Worm (Caenorhabditis elegans) whole organism, early embryonic: ENCODE measurements around the gene efl-2.

ENCODE experiments used
- B0310.2 ChIP-seq: sonication (generic microtip); optimal IDR thresholded peaks from 2 replicates; lab custom pipeline; 2016; ENCODE audit warnings: mild to moderate bottlenecking, missing genetic modification characterization, missing compliant biosample characterization
- F13C5.2 ChIP-seq: sonication (generic microtip); optimal IDR thresholded peaks from 2 replicates; lab custom pipeline; 2017; ENCODE audit warnings: mild to moderate bottlenecking, missing genetic modification characterization, inconsistent platforms, missing compliant biosample characterization
- aly-1 ChIP-seq: sonication (generic microtip); optimal IDR thresholded peaks from 2 replicates; lab custom pipeline; 2016; ENCODE audit warnings: missing genetic modification characterization, missing compliant biosample characterization
- ama-1 ChIP-seq: fragments of 150-350 bp; optimal IDR thresholded peaks from 2 replicates; lab custom pipeline; 2014
- ceh-13 ChIP-seq: fragments of 200-800 bp; sonication (Bioruptor generic); optimal IDR thresholded peaks from 2 replicates; lab custom pipeline; 2018; ENCODE audit warnings: mild to moderate bottlenecking, missing genetic modification characterization, missing compliant biosample characterization
- ceh-36 ChIP-seq: sonication (generic microtip); optimal IDR thresholded peaks from 2 replicates; lab custom pipeline; 2016; ENCODE audit warnings: missing genetic modification characterization, inconsistent platforms, missing compliant biosample characterization
- ets-7 ChIP-seq: sonication (generic microtip); optimal IDR thresholded peaks from 2 replicates; lab custom pipeline; 2016; ENCODE audit warnings: missing genotype, missing genetic modification characterization, missing compliant biosample characterization
- flt-1 ChIP-seq: fragments of 200-800 bp; sonication (Bioruptor generic); IDR thresholded peaks from 2 replicates; pipeline ENCODE4 v1.3.6; 2022; ENCODE audit warnings: missing genetic modification characterization, missing compliant biosample characterization
- hmbx-1 ChIP-seq: sonication (generic microtip); optimal IDR thresholded peaks from 2 replicates; lab custom pipeline; 2016; ENCODE audit warnings: mild to moderate bottlenecking, missing genetic modification characterization, missing compliant biosample characterization
- hmg-4 ChIP-seq: fragments of 200-800 bp; sonication (Bioruptor generic); optimal IDR thresholded peaks from 2 replicates; lab custom pipeline; 2018; ENCODE audit warnings: mild to moderate bottlenecking, missing genetic modification characterization, missing compliant biosample characterization
- hnd-1 ChIP-seq: sonication (generic microtip); optimal IDR thresholded peaks from 2 replicates; lab custom pipeline; 2016; ENCODE audit warnings: missing genetic modification characterization, missing compliant biosample characterization
- pes-1 ChIP-seq: fragments of 200-800 bp; sonication (Bioruptor generic); IDR thresholded peaks from 2 replicates; pipeline ENCODE4 v1.3.6; 2022; ENCODE audit warnings: missing genetic modification reagents, missing genetic modification characterization, missing compliant biosample characterization
- scrt-1 ChIP-seq: fragments of 200-800 bp; sonication (Bioruptor generic); IDR thresholded peaks from 2 replicates; pipeline ENCODE4 v1.3.6; 2022; ENCODE audit warnings: missing genetic modification characterization, missing compliant biosample characterization
- sea-1 ChIP-seq: fragments of 200-800 bp; sonication (Bioruptor generic); conservative IDR thresholded peaks from 2 replicates; pipeline ENCODE4 v1.3.6; 2022; ENCODE audit warnings: missing genetic modification characterization, missing compliant biosample characterization
- tbx-11 ChIP-seq: fragments of 200-800 bp; sonication (Bioruptor generic); IDR thresholded peaks from 2 replicates; pipeline ENCODE4 v1.3.6; 2022; ENCODE audit warnings: missing genetic modification characterization, missing compliant biosample characterization
- tbx-37 ChIP-seq: fragments of 200-800 bp; sonication (Bioruptor generic); conservative IDR thresholded peaks from 2 replicates; pipeline ENCODE4 v1.3.6; 2022; ENCODE audit warnings: missing genetic modification reagents, missing genetic modification characterization, missing compliant biosample characterization
- tra-4 ChIP-seq: sonication (generic microtip); optimal IDR thresholded peaks from 2 replicates; lab custom pipeline; 2017; ENCODE audit warnings: missing genetic modification characterization, missing compliant biosample characterization

efl-2 gene

ce11 chrII:13405840-13406239 lies at the start of gene efl-2:
Gene efl-2 (plus strand): TSS chrII:13406140.
- no peak for TF ChIP-seq aly-1 (tag; lab: Kevin White, UChicago)

- TF ChIP-seq hnd-1 (tag; lab: Kevin White, UChicago): no peak
- no peak for TF ChIP-seq scrt-1 (GFP tag; lab: Robert Waterston, UW)
- no peak for TF ChIP-seq tra-4
- no peak for TF ChIP-seq ama-1 (lab: Kevin White, UChicago)
- no peak for TF ChIP-seq hmbx-1 (tag; lab: Kevin White, UChicago)
- no peak for TF ChIP-seq tbx-11
- no peak for TF ChIP-seq aly-1 (tag; lab: Kevin White, UChicago)
- no peak for TF ChIP-seq sea-1 (GFP tag; lab: Robert Waterston, UW)
Observed at ce11 chrII:13367784-13368183, 38.2 kb upstream of the efl-2 start.

DNA sequence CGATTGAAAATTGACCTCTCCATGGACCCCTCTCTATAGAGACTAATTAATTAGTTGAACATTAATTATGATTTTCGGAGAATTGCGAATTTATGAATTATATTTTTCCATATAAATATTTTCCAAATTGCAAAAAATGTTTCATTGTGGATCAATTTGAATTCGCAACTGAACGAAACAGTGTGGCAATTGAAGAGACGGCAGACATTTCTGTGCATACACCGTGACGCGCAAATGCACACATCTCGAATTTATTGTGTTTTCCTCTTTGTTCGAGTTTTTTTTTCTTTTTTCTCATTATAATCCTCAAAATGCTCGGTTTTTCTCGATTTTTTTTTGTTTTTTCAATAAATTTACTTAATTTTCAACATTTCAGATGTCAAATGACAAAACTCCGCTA lies 36.7 kb upstream of the efl-2 start, which contains the start of gene Y48C3A.20:
TSS of gene Y48C3A.20 (plus strand) at position 377 of the 400 bp plus-strand sequence.
- TF ChIP-seq ama-1 (lab: Kevin White, UChicago) (no peak), F13C5.2 (peak; percentile 54)

- TF ChIP-seq F13C5.2 (no peak), B0310.2 (tag; lab: Kevin White, UChicago) (no peak), aly-1 (tag; lab: Kevin White, UChicago) (no peak), hnd-1 (tag; lab: Kevin White, UChicago) (no peak), sea-1 (GFP tag; lab: Robert Waterston, UW) (no peak), ama-1 (lab: Kevin White, UChicago) (no peak)
Observed at ce11 chrII:13376112-13376511, 29.8 kb upstream of the efl-2 start, which contains the start of gene Y48C3A.12. Gene Y48C3A.12 (plus strand): TSS chrII:13376412.

- TF ChIP-seq flt-1 (GFP tag; lab: Robert Waterston, UW): no peak
- no peak for TF ChIP-seq ceh-36 (tag; lab: Kevin White, UChicago)
- TF ChIP-seq sea-1 (GFP tag; lab: Robert Waterston, UW): no peak
Observed at ce11 chrII:13383061-13383460, 22.9 kb upstream of the efl-2 start.

DNA sequence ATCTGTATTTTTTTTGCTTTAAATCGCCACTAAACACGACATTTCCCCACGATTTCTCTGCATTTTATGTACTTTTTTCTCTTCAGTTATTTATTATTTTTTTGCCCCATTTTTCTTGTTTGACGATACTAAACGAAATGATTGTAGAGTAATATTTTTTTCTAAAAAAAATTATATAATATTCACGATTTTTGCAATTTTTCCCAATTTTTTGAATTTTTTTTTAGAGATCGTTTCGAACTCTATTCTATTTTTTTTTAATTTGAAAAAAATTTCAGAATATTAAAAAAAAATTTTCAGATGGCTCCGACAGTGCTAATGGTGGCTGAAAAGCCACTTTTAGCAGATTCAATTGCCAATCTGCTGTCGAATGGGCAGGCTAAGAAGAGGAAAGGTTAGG lies 16.5 kb upstream of the efl-2 start, which contains the start of gene Y48C3A.14:
TSS of gene Y48C3A.14 (plus strand) at position 301 of the 400 bp plus-strand sequence.
- TF ChIP-seq hnd-1 (tag; lab: Kevin White, UChicago) (no peak), tbx-11 (no peak), aly-1 (tag; lab: Kevin White, UChicago) (no peak), sea-1 (GFP tag; lab: Robert Waterston, UW) (no peak), scrt-1 (GFP tag; lab: Robert Waterston, UW) (no peak)

DNA sequence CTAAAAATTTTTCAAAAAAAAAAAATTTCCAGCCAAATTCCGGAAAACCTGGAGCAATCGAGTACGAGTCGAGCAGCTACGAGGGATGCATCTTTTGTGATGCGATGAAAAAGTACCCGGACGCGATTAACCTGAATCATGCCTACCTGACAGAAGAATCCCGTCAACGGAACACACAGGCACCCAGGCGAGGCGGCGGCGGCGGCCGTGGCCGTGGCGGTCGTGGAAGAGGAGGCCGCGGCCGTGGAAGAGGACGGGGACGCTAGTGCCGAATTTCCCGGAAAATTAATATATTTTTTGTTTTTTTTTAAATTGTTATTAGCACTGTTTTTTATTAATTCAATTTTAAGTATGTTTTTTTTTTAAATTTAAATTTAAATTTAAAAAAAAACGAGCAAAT lies 4.4 kb upstream of the efl-2 start:
- TF ChIP-seq aly-1 (tag; lab: Kevin White, UChicago) (no peak), flt-1 (GFP tag; lab: Robert Waterston, UW) (no peak), scrt-1 (GFP tag; lab: Robert Waterston, UW) (no peak), tra-4 (no peak), pes-1 (GFP tag; lab: Robert Waterston, UW) (no peak), ets-7 (tag; lab: Kevin White, UChicago) (no peak), sea-1 (GFP tag; lab: Robert Waterston, UW) (no peak), hmg-4 (GFP tag; lab: Kevin White, UChicago) (no peak), hmbx-1 (tag; lab: Kevin White, UChicago) (no peak), ama-1 (lab: Kevin White, UChicago) (no peak), F13C5.2 (no peak), tbx-11 (no peak), B0310.2 (tag; lab: Kevin White, UChicago) (no peak), hnd-1 (tag; lab: Kevin White, UChicago) (no peak), ceh-36 (tag; lab: Kevin White, UChicago) (no peak), ceh-13 (GFP tag; lab: Kevin White, UChicago) (no peak)

- no peak for TF ChIP-seq hmg-4 (GFP tag; lab: Kevin White, UChicago)
- no peak for TF ChIP-seq flt-1 (GFP tag; lab: Robert Waterston, UW)
- no peak for TF ChIP-seq B0310.2 (tag; lab: Kevin White, UChicago)
- no peak for TF ChIP-seq scrt-1 (GFP tag; lab: Robert Waterston, UW)
- no peak for TF ChIP-seq ceh-13 (GFP tag; lab: Kevin White, UChicago)
- TF ChIP-seq tra-4: no peak
- TF ChIP-seq sea-1 (GFP tag; lab: Robert Waterston, UW): no peak
- no peak for TF ChIP-seq tbx-11
- TF ChIP-seq tbx-37 (GFP tag; lab: Robert Waterston, UW): no peak
- TF ChIP-seq ceh-36 (tag; lab: Kevin White, UChicago): no peak
- TF ChIP-seq ets-7 (tag; lab: Kevin White, UChicago): no peak
- no peak for TF ChIP-seq ama-1 (lab: Kevin White, UChicago)
- no peak for TF ChIP-seq aly-1 (tag; lab: Kevin White, UChicago)
Observed at ce11 chrII:13402680-13403079, 3.3 kb upstream of the efl-2 start, which contains the start of gene pinn-4. Gene pinn-4 (plus strand): TSS chrII:13402980.

- TF ChIP-seq tbx-37 (GFP tag; lab: Robert Waterston, UW) (no peak), ets-7 (tag; lab: Kevin White, UChicago) (no peak), F13C5.2 (no peak)
Observed at ce11 chrII:13412335-13412734, 6.4 kb downstream of the efl-2 start, which contains the start of gene Y48C3A.18. Gene Y48C3A.18 (plus strand): TSS chrII:13412635.
